Fruit fly (Drosophila melanogaster): Measurements from ENCODE around the gene CG13919.
A peak's percentile ranks its signal among the peaks of the same experiment; 100 is the strongest.

Gene CG13919

DNA sequence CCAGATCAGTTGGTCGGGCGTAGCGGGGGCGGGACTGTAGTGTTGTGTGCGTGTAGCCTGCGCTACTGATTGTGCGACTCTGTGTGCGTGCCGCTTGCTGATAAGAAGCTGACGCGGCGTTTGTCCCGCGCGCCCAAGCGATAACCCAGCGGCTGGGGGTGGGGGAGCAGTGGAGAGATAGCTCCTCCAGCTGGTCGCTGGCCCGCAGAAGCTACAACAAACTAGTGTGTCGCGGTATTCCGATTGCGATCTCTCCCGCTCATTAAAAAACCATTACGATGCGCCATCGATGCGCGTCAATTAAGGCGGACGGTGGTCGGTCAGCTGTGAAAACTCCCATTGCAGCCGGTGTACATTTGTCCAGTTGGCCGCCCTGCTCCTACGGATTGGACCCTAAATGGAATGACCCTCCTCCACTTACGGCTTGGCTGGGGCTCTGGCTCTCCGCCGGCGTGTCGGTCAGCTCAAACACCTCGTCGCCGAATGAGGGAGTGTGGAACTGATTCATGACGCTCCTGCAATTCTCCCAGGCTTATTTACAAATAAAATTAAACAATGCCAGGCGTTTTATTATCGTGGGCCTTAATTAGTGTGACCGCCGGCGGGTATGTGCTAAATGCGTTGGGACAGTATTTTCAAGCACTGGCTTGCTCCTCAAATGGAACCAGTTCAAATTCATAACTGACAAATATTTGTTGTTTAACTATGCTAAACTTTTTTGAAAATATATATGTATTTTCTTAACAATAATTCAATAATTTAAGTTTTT lies 43.0 kb upstream of the CG13919 start, which contains the start of gene CG12104 (continued):
- TF ChIP-seq hkb (optimal IDR thresholded peaks at IDR 0.05) = no peak
- 0 out of 2 replicates have a peak, but pooled peaks have one; percentile 8 for TF ChIP-seq hkb (GFP tag; IDR thresholded peaks at IDR 0.05)
- TF ChIP-seq Bgb (GFP tag; IDR thresholded peaks at IDR 0.05; ENCODE audit: partially characterized antibody) = peak; percentile 27; the same call in 1 of the 2 replicates
- no peak for TF ChIP-seq esg (GFP tag; conservative IDR thresholded peaks at IDR 0.05)
- no peak for TF ChIP-seq ase (GFP tag; IDR thresholded peaks at IDR 0.05)
- TF ChIP-seq CG7963 (GFP tag; IDR thresholded peaks at IDR 0.05; ENCODE audit: partially characterized antibody) = no peak
- TF ChIP-seq Sry-δ (GFP tag; optimal IDR thresholded peaks at IDR 0.05) = no peak
- no peak for TF ChIP-seq CG42726 (GFP tag; IDR thresholded peaks at IDR 0.05; ENCODE audit: partially characterized antibody)
- no peak for TF ChIP-seq CrebB (tag; optimal IDR thresholded peaks at IDR 0.05)
- TF ChIP-seq nmo (GFP tag; optimal IDR thresholded peaks at IDR 0.05) = peak; percentile 24
- no peak for TF ChIP-seq Nf-YC (tag; optimal IDR thresholded peaks at IDR 0.05)
- TF ChIP-seq slp2 (GFP tag; optimal IDR thresholded peaks at IDR 0.05) = no peak
- TF ChIP-seq Ssrp (tag; optimal IDR thresholded peaks at IDR 0.05) = no peak
- TF ChIP-seq Rx (GFP tag; IDR thresholded peaks at IDR 0.05) = no peak
- no peak for TF ChIP-seq CG3281 (GFP tag; optimal IDR thresholded peaks at IDR 0.05)
- TF ChIP-seq sc (optimal IDR thresholded peaks at IDR 0.05) = no peak
- no peak for TF ChIP-seq sc (GFP tag; optimal IDR thresholded peaks at IDR 0.05)
- TF ChIP-seq lilli (GFP tag; optimal IDR thresholded peaks at IDR 0.05) = no peak
- TF ChIP-seq CG8089 (GFP tag; optimal IDR thresholded peaks at IDR 0.05) = no peak
- TF ChIP-seq CG15479 (GFP tag; optimal IDR thresholded peaks at IDR 0.05) = peak; percentile 91
- no peak for TF ChIP-seq chm (GFP tag; IDR thresholded peaks at IDR 0.05)
- 0 out of 2 replicates have a peak, but pooled peaks have one; percentile 7 for TF ChIP-seq CG17328 (GFP tag; IDR thresholded peaks at IDR 0.05)
- no peak for TF ChIP-seq croc (GFP tag; conservative IDR thresholded peaks at IDR 0.05)
- TF ChIP-seq eve (GFP tag; optimal IDR thresholded peaks at IDR 0.05) = no peak
- peak; percentile 27 for TF ChIP-seq CG1529 (GFP tag; optimal IDR thresholded peaks at IDR 0.05)
- no peak for TF ChIP-seq CG9932 (GFP tag; IDR thresholded peaks at IDR 0.05)

DNA sequence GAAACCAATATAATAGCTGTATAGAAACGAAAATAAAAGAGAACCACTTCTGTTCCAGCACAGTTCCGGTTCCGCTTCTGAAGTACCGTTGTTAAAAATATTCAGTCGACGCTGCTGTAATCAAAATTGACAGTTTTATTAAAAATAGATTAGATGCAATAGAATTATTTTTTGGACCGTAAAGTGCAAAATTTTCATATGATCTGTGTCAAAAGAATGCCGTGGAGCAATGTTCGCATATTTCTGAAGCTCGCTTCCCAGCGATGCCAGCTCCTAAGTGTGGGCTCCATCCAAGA lies 42.5 kb upstream of the CG13919 start, which contains the start of the genes CG18170 and CG33791:
Gene CG18170, plus strand, starts transcription at position 122 of the 296 bp plus-strand sequence.
Gene CG33791, plus strand, starts transcription at position 122 of the 296 bp plus-strand sequence.
- peak; percentile 98 for TF ChIP-seq CG15514 (GFP tag; optimal IDR thresholded peaks at IDR 0.05)
- no peak for TF ChIP-seq CG13894 (tag; optimal IDR thresholded peaks at IDR 0.05)
- TF ChIP-seq sc (optimal IDR thresholded peaks at IDR 0.05) = no peak
- TF ChIP-seq sc (GFP tag; optimal IDR thresholded peaks at IDR 0.05) = peak; percentile 1
- TF ChIP-seq lov (optimal IDR thresholded peaks at IDR 0.05) = no peak
- no peak for TF ChIP-seq lov (GFP tag; IDR thresholded peaks at IDR 0.05)
- no peak for TF ChIP-seq dmrt99B (tag; optimal IDR thresholded peaks at IDR 0.05)
- no peak for TF ChIP-seq Tbp (GFP tag; optimal IDR thresholded peaks at IDR 0.05)
- peak; percentile 19 for TF ChIP-seq CG9727 (GFP tag; optimal IDR thresholded peaks at IDR 0.05)
- TF ChIP-seq CG10267 (tag; optimal IDR thresholded peaks at IDR 0.05) = peak; percentile 54
- peak; percentile 39 for TF ChIP-seq CG9797 (GFP tag; optimal IDR thresholded peaks at IDR 0.05)
- no peak for TF ChIP-seq Chrac-16 (GFP tag; optimal IDR thresholded peaks at IDR 0.05)
- TF ChIP-seq hkb (optimal IDR thresholded peaks at IDR 0.05) = peak; percentile 8
- no peak for TF ChIP-seq hkb (GFP tag; IDR thresholded peaks at IDR 0.05)
- TF ChIP-seq prd (optimal IDR thresholded peaks at IDR 0.05) = no peak
- no peak for TF ChIP-seq prd (GFP tag; IDR thresholded peaks at IDR 0.05)
- TF ChIP-seq twi (tag; optimal IDR thresholded peaks at IDR 0.05) = no peak
- TF ChIP-seq Gug (GFP tag; IDR thresholded peaks at IDR 0.05) = no peak
- TF ChIP-seq Ets97D (GFP tag; optimal IDR thresholded peaks at IDR 0.05) = peak; percentile 52
- TF ChIP-seq CG15601 (tag; optimal IDR thresholded peaks at IDR 0.05) = peak; percentile 17
- TF ChIP-seq MBD-R2 (GFP tag; IDR thresholded peaks at IDR 0.05) = 0 out of 2 replicates have a peak, but pooled peaks have one; percentile 1
- 0 out of 2 replicates have a peak, but pooled peaks have one; percentile 3 for TF ChIP-seq Scr (GFP tag; IDR thresholded peaks at IDR 0.05; ENCODE audit: partially characterized antibody)
- peak; percentile 11 for TF ChIP-seq CG13775 (GFP tag; optimal IDR thresholded peaks at IDR 0.05)
- 0 out of 3 replicates have a peak, but pooled peaks have one; percentile 0 for TF ChIP-seq row (GFP tag; IDR thresholded peaks at IDR 0.05)
- TF ChIP-seq CG31441 (GFP tag; IDR thresholded peaks at IDR 0.05) = 0 out of 2 replicates have a peak, but pooled peaks have one; percentile 9
- no peak for TF ChIP-seq bbx (GFP tag; IDR thresholded peaks at IDR 0.05; ENCODE audit: partially characterized antibody)
- no peak for TF ChIP-seq CG1647 (GFP tag; optimal IDR thresholded peaks at IDR 0.05)
